Worm (Caenorhabditis elegans): ENCODE data around the gene trm-1.

DNA sequence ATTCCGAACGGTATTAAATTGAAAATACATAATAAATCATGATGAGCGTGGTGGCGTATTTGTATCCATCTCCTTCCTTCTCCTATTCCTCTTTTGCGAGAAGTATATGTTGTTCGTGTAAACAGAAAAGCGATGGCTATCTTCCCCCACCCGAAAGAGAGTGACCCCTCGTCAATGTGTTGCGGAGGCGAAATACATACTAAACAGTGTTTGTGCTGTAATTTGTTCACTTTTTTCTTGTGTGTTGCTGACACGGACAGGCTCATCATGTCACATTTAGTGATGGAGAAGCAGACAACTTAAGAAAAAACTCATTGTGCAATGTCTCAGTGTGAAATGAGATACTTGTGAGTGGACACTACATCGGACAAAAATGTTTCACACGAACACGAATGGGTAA lies 46.2 kb upstream of the trm-1 start:
- TF ChIP-seq dao-5 (tag; optimal IDR thresholded peaks at IDR 0.05) = no peak
- no peak for TF ChIP-seq him-1 (tag; optimal IDR thresholded peaks at IDR 0.05)
- TF ChIP-seq W03F9.2 (tag; optimal IDR thresholded peaks at IDR 0.05) = no peak

Measured in whole organism, L4/young adult.